Worm (Caenorhabditis elegans) whole organism, L3 larva: ENCODE measurements around the gene pho-9.

Experiments used
- ama-1 ChIP-seq: fragments of 150-350 bp; optimal IDR thresholded peaks from 2 replicates; lab custom pipeline; 2018
- egl-27 ChIP-seq: sonication (generic microtip); optimal IDR thresholded peaks from 4 replicates; lab custom pipeline; 2017; ENCODE audit warnings: missing biosample characterization, missing genetic modification reagents, missing genetic modification characterization
- fkh-10 ChIP-seq: sonication (generic microtip); optimal IDR thresholded peaks from 2 replicates; lab custom pipeline; 2017; ENCODE audit warnings: missing biosample characterization, missing genetic modification reagents, missing genetic modification characterization
- lin-39 ChIP-seq: fragments of 150-350 bp; optimal IDR thresholded peaks from 2 replicates; lab custom pipeline; 2018; ENCODE audit warnings: missing biosample characterization, missing genetic modification reagents, missing genetic modification characterization
- mdl-1 ChIP-seq: fragments of 150-350 bp; optimal IDR thresholded peaks from 2 replicates; lab custom pipeline; 2014; ENCODE audit warnings: missing biosample characterization, missing genetic modification characterization
- nhr-11 ChIP-seq: fragments of 150-350 bp; optimal IDR thresholded peaks from 2 replicates; lab custom pipeline; 2014; ENCODE audit warnings: missing biosample characterization, missing genetic modification characterization
- nhr-23 ChIP-seq: fragments of 150-350 bp; optimal IDR thresholded peaks from 2 replicates; lab custom pipeline; 2014; ENCODE audit warnings: missing biosample characterization, missing genetic modification reagents, missing genetic modification characterization
- nhr-237 ChIP-seq: fragments of 150-350 bp; optimal IDR thresholded peaks from 2 replicates; lab custom pipeline; 2014; ENCODE audit warnings: missing biosample characterization, missing genetic modification characterization
- nhr-43 ChIP-seq: sonication (generic microtip); optimal IDR thresholded peaks from 2 replicates; lab custom pipeline; 2016; ENCODE audit warnings: mild to moderate bottlenecking, missing genetic modification characterization, missing compliant biosample characterization; ENCODE audit not compliant: poor library complexity, severe bottlenecking
- nhr-76 ChIP-seq: fragments of 150-350 bp; sonication (generic microtip); optimal IDR thresholded peaks from 5 replicates; lab custom pipeline; 2014; ENCODE audit warnings: missing biosample characterization, missing genetic modification characterization
- nhr-77 ChIP-seq: fragments of 150-350 bp; optimal IDR thresholded peaks from 2 replicates; lab custom pipeline; 2014; ENCODE audit warnings: missing biosample characterization, missing genetic modification characterization
- pqm-1 ChIP-seq: fragments of 150-350 bp; optimal IDR thresholded peaks from 2 replicates; lab custom pipeline; 2017; ENCODE audit warnings: missing biosample characterization, missing genetic modification characterization, inconsistent platforms
- skn-1 ChIP-seq: fragments of 150-350 bp; optimal IDR thresholded peaks from 2 replicates; lab custom pipeline; 2014; ENCODE audit warnings: missing biosample characterization, missing genetic modification characterization

pho-9 gene

DNA sequence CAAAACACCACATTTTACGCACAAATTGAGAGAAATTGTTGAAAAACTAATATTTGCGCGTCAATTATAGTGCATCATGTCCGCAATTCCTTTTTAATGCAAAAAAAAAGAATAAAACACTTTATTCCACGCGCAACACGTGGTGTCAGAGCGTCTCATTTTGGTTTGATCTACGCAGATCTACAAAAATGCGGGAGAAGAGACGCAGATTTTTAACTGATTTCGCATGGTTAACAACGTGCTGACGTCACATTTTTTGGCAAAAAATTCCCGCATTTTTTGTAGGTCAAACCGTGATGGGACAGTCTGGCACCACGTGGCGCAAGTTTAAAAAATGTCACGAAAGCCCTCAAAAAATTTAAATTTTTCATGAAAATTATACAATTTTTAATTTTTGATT lies 50.4 kb downstream of the pho-9 start:
- no peak for TF ChIP-seq nhr-23 (tag; lab: Kevin White, UChicago)
- no peak for TF ChIP-seq egl-27 (tag; lab: Kevin White, UChicago)
- no peak for TF ChIP-seq fkh-10 (GFP tag; lab: Kevin White, UChicago)
- TF ChIP-seq mdl-1 = no peak
- no peak for TF ChIP-seq pqm-1 (tag; lab: Kevin White, UChicago)
- TF ChIP-seq ama-1 (lab: Kevin White, UChicago) = no peak
- no peak for TF ChIP-seq nhr-77 (tag; lab: Kevin White, UChicago)
- TF ChIP-seq nhr-237 (tag; lab: Kevin White, UChicago) = no peak
- TF ChIP-seq nhr-76 (tag; lab: Kevin White, UChicago) = no peak
- TF ChIP-seq nhr-43 (tag; lab: Kevin White, UChicago) = no peak
- no peak for TF ChIP-seq lin-39 (tag; lab: Kevin White, UChicago)
- no peak for TF ChIP-seq nhr-11 (tag; lab: Kevin White, UChicago)
- no peak for TF ChIP-seq skn-1 (tag; lab: Kevin White, UChicago)
- TF ChIP-seq, all 47 proteins: peak for 0
